Worm (Caenorhabditis elegans) whole organism, L1 larva: Measurements from ENCODE around the gene abi-1.
A peak's percentile ranks its signal among the peaks of the same experiment; 100 is the strongest.

Experiments
- C04F5.9 ChIP-seq: sonication (generic microtip); optimal IDR thresholded peaks from 2 replicates; lab custom pipeline; 2016; ENCODE audit warnings: missing genetic modification characterization, missing compliant biosample characterization
- C16A3.4 ChIP-seq: fragments of 150-350 bp; optimal IDR thresholded peaks from 2 replicates; lab custom pipeline; 2014; ENCODE audit warnings: missing biosample characterization, missing genetic modification characterization
- C34B4.2 ChIP-seq: sonication (generic microtip); optimal IDR thresholded peaks from 2 replicates; lab custom pipeline; 2017; ENCODE audit warnings: mild to moderate bottlenecking, missing genetic modification characterization, missing compliant biosample characterization
- F16B12.6 ChIP-seq: fragments of 150-350 bp; optimal IDR thresholded peaks from 2 replicates; lab custom pipeline; 2014; ENCODE audit warnings: missing biosample characterization, missing genetic modification characterization
- Y116A8C.19 ChIP-seq: sonication (generic microtip); optimal IDR thresholded peaks from 2 replicates; lab custom pipeline; 2016; ENCODE audit warnings: missing compliant biosample characterization, missing genetic modification characterization, borderline replicate concordance
- aha-1 ChIP-seq: fragments of 150-350 bp; optimal IDR thresholded peaks from 2 replicates; lab custom pipeline; 2014; ENCODE audit warnings: missing biosample characterization, missing genetic modification characterization
- ama-1 ChIP-seq: fragments of 150-350 bp; optimal IDR thresholded peaks from 2 replicates; lab custom pipeline; 2014
- blmp-1 ChIP-seq: fragments of 150-350 bp; optimal IDR thresholded peaks from 2 replicates; lab custom pipeline; 2014; ENCODE audit warnings: missing biosample characterization, missing genetic modification characterization
- ceh-82 ChIP-seq, 3 experiments: fragments of 150-350 bp in 1 of 3; sonication (generic microtip) in 2 of 3; optimal IDR thresholded peaks; 2 replicates each; lab custom pipeline; 2014 to 2017; ENCODE audit warnings: missing biosample characterization in 3 of 3, missing genetic modification characterization in 3 of 3
- ceh-88 ChIP-seq: fragments of 200-800 bp; sonication (Bioruptor generic); IDR thresholded peaks from 2 replicates; pipeline ENCODE4 v1.3.6; 2022; ENCODE audit warnings: missing genetic modification characterization, missing compliant biosample characterization
- ceh-90 ChIP-seq: sonication (generic microtip); optimal IDR thresholded peaks from 2 replicates; lab custom pipeline; 2016; ENCODE audit warnings: missing genetic modification characterization, missing compliant biosample characterization
- dpl-1 ChIP-seq, 3 experiments: fragments of 150-350 bp in 2 of 3; sonication (generic microtip) in 1 of 3; optimal IDR thresholded peaks; 2 replicates each; lab custom pipeline; 2014 to 2017; ENCODE audit warnings: missing biosample characterization in 3 of 3, missing genetic modification characterization in 3 of 3, missing genetic modification reagents in 3 of 3
- efl-1 ChIP-seq, 4 experiments: fragments of 150-350 bp; optimal IDR thresholded peaks in 3 of 4; peaks in 1 of 4; 1 replicate in 1 of 4; 2 replicates in 3 of 4; lab custom pipeline; 2014; ENCODE audit warnings: missing biosample characterization in 2 of 4, missing genetic modification characterization in 2 of 4, missing genetic modification reagents in 2 of 4
- egl-13 ChIP-seq: sonication (generic microtip); optimal IDR thresholded peaks from 2 replicates; lab custom pipeline; 2016; ENCODE audit warnings: missing genotype, missing genetic modification reagents, missing genetic modification characterization, missing compliant biosample characterization
- egl-27 ChIP-seq, 2 experiments: fragments of 150-350 bp in 1 of 2; sonication (generic microtip); optimal IDR thresholded peaks; 3 replicates each; lab custom pipeline; 2017 to 2018; ENCODE audit warnings: missing biosample characterization in 2 of 2, missing genetic modification characterization in 2 of 2, missing genetic modification reagents in 2 of 2
- elt-3 ChIP-seq, 6 experiments: fragments of 150-350 bp in 1 of 6; sonication (generic microtip); optimal IDR thresholded peaks; 2 replicates each; lab custom pipeline; 2017 to 2018; ENCODE audit warnings: missing biosample characterization in 6 of 6, missing genetic modification characterization in 6 of 6, inconsistent platforms in 1 of 6
- fkh-8 ChIP-seq: sonication (generic microtip); optimal IDR thresholded peaks from 2 replicates; lab custom pipeline; 2016; ENCODE audit warnings: mild to moderate bottlenecking, missing genetic modification characterization, missing compliant biosample characterization
- hlh-17 ChIP-seq: fragments of 200-800 bp; sonication (Bioruptor generic); optimal IDR thresholded peaks from 2 replicates; lab custom pipeline; 2018; ENCODE audit warnings: missing genetic modification characterization, mild to moderate bottlenecking, missing compliant biosample characterization, moderate library complexity, borderline replicate concordance
- hlh-4 ChIP-seq: sonication (generic microtip); optimal IDR thresholded peaks from 2 replicates; lab custom pipeline; 2016; ENCODE audit warnings: mild to moderate bottlenecking, missing genetic modification characterization, missing compliant biosample characterization
- isw-1 ChIP-seq: fragments of 200-800 bp; sonication (Bioruptor generic); IDR thresholded peaks from 2 replicates; pipeline ENCODE4 v1.3.6; 2022; ENCODE audit warnings: missing genetic modification characterization, missing compliant biosample characterization
- jun-1 ChIP-seq: fragments of 150-350 bp; optimal IDR thresholded peaks from 2 replicates; lab custom pipeline; 2014; ENCODE audit warnings: missing biosample characterization, missing genetic modification reagents, missing genetic modification characterization
- lin-14 ChIP-seq: fragments of 200-800 bp; sonication (Bioruptor generic); optimal IDR thresholded peaks from 2 replicates; lab custom pipeline; 2018; ENCODE audit warnings: mild to moderate bottlenecking, missing genetic modification characterization, moderate library complexity, missing compliant biosample characterization
- lin-15B ChIP-seq: fragments of 150-350 bp; sonication (generic microtip); optimal IDR thresholded peaks from 3 replicates; lab custom pipeline; 2014; ENCODE audit warnings: missing biosample characterization, missing genetic modification characterization
- lin-35 ChIP-seq, 2 experiments: fragments of 150-350 bp; optimal IDR thresholded peaks; 2 replicates each; lab custom pipeline; 2014; ENCODE audit warnings: missing biosample characterization in 2 of 2, missing genetic modification characterization in 2 of 2, missing genetic modification reagents in 2 of 2
- lin-39 ChIP-seq: fragments of 150-350 bp; optimal IDR thresholded peaks from 2 replicates; lab custom pipeline; 2014; ENCODE audit warnings: missing biosample characterization, missing genetic modification reagents, missing genetic modification characterization
- mab-9 ChIP-seq: fragments of 200-800 bp; sonication (Bioruptor generic); IDR thresholded peaks from 2 replicates; pipeline ENCODE4 v1.3.6; 2022; ENCODE audit warnings: missing genetic modification reagents, missing genetic modification characterization, missing compliant biosample characterization
- nhr-11 ChIP-seq: fragments of 150-350 bp; optimal IDR thresholded peaks from 2 replicates; lab custom pipeline; 2014; ENCODE audit warnings: missing biosample characterization, missing genetic modification characterization
- nhr-19 ChIP-seq: fragments of 200-800 bp; sonication (Bioruptor generic); conservative IDR thresholded peaks from 2 replicates; pipeline ENCODE4 v1.3.6; 2022; ENCODE audit warnings: missing genetic modification characterization, missing compliant biosample characterization
- nhr-237 ChIP-seq: fragments of 150-350 bp; optimal IDR thresholded peaks from 2 replicates; lab custom pipeline; 2014; ENCODE audit warnings: missing biosample characterization, missing genetic modification characterization
- nhr-28 ChIP-seq: fragments of 150-350 bp; optimal IDR thresholded peaks from 2 replicates; lab custom pipeline; 2014; ENCODE audit warnings: missing biosample characterization, missing genetic modification characterization
- nhr-71 ChIP-seq: sonication (generic microtip); optimal IDR thresholded peaks from 2 replicates; lab custom pipeline; 2016; ENCODE audit warnings: mild to moderate bottlenecking, missing genetic modification characterization, moderate library complexity, missing compliant biosample characterization
- nhr-76 ChIP-seq: sonication (generic microtip); optimal IDR thresholded peaks from 2 replicates; lab custom pipeline; 2017; ENCODE audit warnings: missing biosample characterization, missing genetic modification characterization
- nhr-84 ChIP-seq: sonication (generic microtip); optimal IDR thresholded peaks from 2 replicates; lab custom pipeline; 2017; ENCODE audit warnings: missing biosample characterization, missing genetic modification characterization
- nhr-85 ChIP-seq: sonication (generic microtip); peaks from one replicate; lab custom pipeline; 2016; ENCODE audit warnings: missing genetic modification characterization, inconsistent platforms, missing compliant biosample characterization
- pax-3 ChIP-seq: fragments of 200-800 bp; sonication (Bioruptor generic); optimal IDR thresholded peaks from 2 replicates; lab custom pipeline; 2018; ENCODE audit warnings: mild to moderate bottlenecking, missing genetic modification characterization, moderate library complexity, missing compliant biosample characterization
- pqm-1 ChIP-seq: sonication (generic microtip); optimal IDR thresholded peaks from 3 replicates; lab custom pipeline; 2017; ENCODE audit warnings: missing biosample characterization, missing genetic modification characterization
- snpc-4 ChIP-seq: fragments of 150-350 bp; optimal IDR thresholded peaks from 2 replicates; lab custom pipeline; 2014; ENCODE audit warnings: missing biosample characterization, missing genetic modification characterization
- sox-4 ChIP-seq: sonication (generic microtip); optimal IDR thresholded peaks from 2 replicates; lab custom pipeline; 2016; ENCODE audit warnings: missing genetic modification characterization, missing compliant biosample characterization
- sptf-1 ChIP-seq: fragments of 150-350 bp; optimal IDR thresholded peaks from 2 replicates; lab custom pipeline; 2014; ENCODE audit warnings: missing biosample characterization, missing genetic modification characterization
- sup-37 ChIP-seq: fragments of 200-800 bp; sonication (Bioruptor generic); optimal IDR thresholded peaks from 2 replicates; lab custom pipeline; 2018; ENCODE audit warnings: mild to moderate bottlenecking, missing genetic modification characterization, missing compliant biosample characterization
- tbx-2 ChIP-seq: sonication (generic microtip); optimal IDR thresholded peaks from 2 replicates; lab custom pipeline; 2016; ENCODE audit warnings: missing genetic modification characterization, missing compliant biosample characterization
- unc-86 ChIP-seq: sonication (generic microtip); optimal IDR thresholded peaks from 2 replicates; lab custom pipeline; 2016; ENCODE audit warnings: missing genetic modification characterization, missing compliant biosample characterization
- vab-15 ChIP-seq: sonication (generic microtip); optimal IDR thresholded peaks from 2 replicates; lab custom pipeline; 2017; ENCODE audit warnings: missing genotype, mild to moderate bottlenecking, missing genetic modification characterization, missing compliant biosample characterization

abi-1 gene

ce11 chrIII:5714230-5714983 lies 21.9 kb upstream of the abi-1 start, which contains the start of gene arf-1:
arf-1 (plus strand) TSS chrIII:5714886.
- TF ChIP-seq ceh-82 (tag; optimal IDR thresholded peaks at IDR 0.05; lab: Kevin White, UChicago), result no peak
- TF ChIP-seq nhr-71 (tag; lab: Kevin White, UChicago), result no peak
- TF ChIP-seq egl-27 (tag; optimal IDR thresholded peaks at IDR 0.05; lab: Kevin White, UChicago), result no peak
- no peak for TF ChIP-seq snpc-4 (tag; lab: Kevin White, UChicago)
- no peak for TF ChIP-seq nhr-28
- TF ChIP-seq C34B4.2 (tag; lab: Kevin White, UChicago), result no peak
- TF ChIP-seq elt-3 (tag; optimal IDR thresholded peaks at IDR 0.05; lab: Kevin White, UChicago), result peak in 1 of 6 experiments; percentile 8
- no peak for TF ChIP-seq sox-4 (tag; lab: Kevin White, UChicago)
- peak; percentile 1 for TF ChIP-seq lin-14 (GFP tag; lab: Kevin White, UChicago)
- peak in 1 of 2 experiments; percentile 29 for TF ChIP-seq lin-35 (GFP tag; optimal IDR thresholded peaks at IDR 0.05; lab: Kevin White, UChicago)
- no peak for TF ChIP-seq lin-39 (tag; lab: Kevin White, UChicago)
- no peak for TF ChIP-seq sptf-1

- TF ChIP-seq sup-37 (no peak), hlh-17 (GFP tag; lab: Kevin White, UChicago) (no peak), ceh-90 (no peak), egl-27 (tag; optimal IDR thresholded peaks at IDR 0.05; lab: Kevin White, UChicago) (no peak)
- TF ChIP-seq, all 84 proteins: peak for 0
Observed at ce11 chrIII:5711881-5712643, 19.5 kb upstream of the abi-1 start.

- TF ChIP-seq blmp-1 (tag; lab: Kevin White, UChicago) (peak; percentile 56), nhr-71 (tag; lab: Kevin White, UChicago) (no peak)
Observed at ce11 chrIII:5711242-5711641, 18.7 kb upstream of the abi-1 start, which contains the start of gene rbm-26. rbm-26 (plus strand) TSS chrIII:5711542.

ce11 chrIII:5710676-5711075 lies 18.1 kb upstream of the abi-1 start:
- no peak for TF ChIP-seq F16B12.6 (tag; lab: Kevin White, UChicago)
- peak; percentile 80 for TF ChIP-seq nhr-85 (tag; lab: Kevin White, UChicago)
- no peak for TF ChIP-seq Y116A8C.19 (tag; lab: Kevin White, UChicago)
- TF ChIP-seq ama-1, result no peak
- TF ChIP-seq jun-1, result no peak
- peak in 1 of 3 experiments; percentile 8 for TF ChIP-seq dpl-1 (GFP tag; optimal IDR thresholded peaks at IDR 0.05; lab: Kevin White, UChicago)
- no peak for TF ChIP-seq nhr-76 (tag; lab: Kevin White, UChicago)
- TF ChIP-seq pqm-1 (tag; lab: Kevin White, UChicago), result no peak
- no peak for TF ChIP-seq isw-1
- no peak for TF ChIP-seq nhr-237 (tag; lab: Kevin White, UChicago)
- TF ChIP-seq nhr-11, result no peak
- TF ChIP-seq elt-3 (tag; optimal IDR thresholded peaks at IDR 0.05; lab: Kevin White, UChicago), result peak in 3 of 6 experiments; percentile 11 to 61 (median 38)
- TF ChIP-seq pax-3 (tag; lab: Kevin White, UChicago), result no peak
- TF ChIP-seq ceh-82 (tag; optimal IDR thresholded peaks at IDR 0.05; lab: Kevin White, UChicago), result peak in 1 of 3 experiments; percentile 2
- no peak for TF ChIP-seq mab-9 (GFP tag; lab: Robert Waterston, UW)
- no peak for TF ChIP-seq lin-15B (tag; lab: Kevin White, UChicago)
- no peak for TF ChIP-seq egl-13
- no peak for TF ChIP-seq aha-1 (tag; lab: Kevin White, UChicago)
- peak; percentile 29 for TF ChIP-seq tbx-2 (tag; lab: Kevin White, UChicago)
- peak; percentile 69 for TF ChIP-seq lin-14 (GFP tag; lab: Kevin White, UChicago)
- no peak for TF ChIP-seq C04F5.9 (tag; lab: Kevin White, UChicago)
- TF ChIP-seq C16A3.4, result peak; percentile 36
- TF ChIP-seq vab-15 (tag; lab: Kevin White, UChicago), result no peak
- no peak for TF ChIP-seq ceh-88 (GFP tag; lab: Robert Waterston, UW)
- no peak for TF ChIP-seq nhr-84 (tag; lab: Kevin White, UChicago)
- no peak for TF ChIP-seq egl-27 (tag; optimal IDR thresholded peaks at IDR 0.05; lab: Kevin White, UChicago)
- TF ChIP-seq nhr-19 (GFP tag; lab: Robert Waterston, UW), result no peak
- no peak for TF ChIP-seq unc-86 (tag; lab: Kevin White, UChicago)
- TF ChIP-seq efl-1 (optimal IDR thresholded peaks at IDR 0.05; lab: Kevin White, UChicago), result peak in 1 of 2 experiments; percentile 24
- TF ChIP-seq efl-1 (GFP tag; optimal IDR thresholded peaks at IDR 0.05 in 1 of 2; lab: Kevin White, UChicago), result peak in 1 of 2 experiments; percentile 5
- no peak for TF ChIP-seq hlh-4
- TF ChIP-seq fkh-8, result no peak
- no peak for TF ChIP-seq sptf-1
